Fruit fly (Drosophila melanogaster): Measurements from ENCODE around the gene CG7044.

Gene CG7044

dm6 chr3R:21101453-21102214 lies at the start of gene CG7044, which contains the start of gene Tbc1d22 (continued):
- TF ChIP-seq CG4617 (GFP tag; optimal IDR thresholded peaks at IDR 0.05; ENCODE audit: borderline replicate concordance) (peak; percentile 19), Oli (tag; optimal IDR thresholded peaks at IDR 0.05) (peak; percentile 51), pum (GFP tag; optimal IDR thresholded peaks at IDR 0.05) (peak; percentile 49), ewg (GFP tag; optimal IDR thresholded peaks at IDR 0.05) (peak; percentile 15), knrl (GFP tag; IDR thresholded peaks at IDR 0.05; ENCODE audit: partially characterized antibody) (peak; percentile 53; the same call in 2 of the 3 replicates), Hr3 (GFP tag; optimal IDR thresholded peaks at IDR 0.05) (peak; percentile 69), CG12391 (tag; optimal IDR thresholded peaks at IDR 0.05) (peak; percentile 69), CG17829 (tag; optimal IDR thresholded peaks at IDR 0.05) (peak; percentile 42), trem (tag; optimal IDR thresholded peaks at IDR 0.05) (peak; percentile 12), CG16863 (GFP tag; optimal IDR thresholded peaks at IDR 0.05) (no peak), CG16815 (GFP tag; optimal IDR thresholded peaks at IDR 0.05) (peak; percentile 70), tgo (GFP tag; IDR thresholded peaks at IDR 0.05) (peak; percentile 28; the same call in 2 of the 3 replicates), Dref (GFP tag; IDR thresholded peaks at IDR 0.05) (no peak; the same call in 1 of the 2 replicates), Dll (GFP tag; IDR thresholded peaks at IDR 0.05; ENCODE audit: partially characterized antibody) (peak; percentile 50; the same call in 1 of the 4 replicates), CG4730 (GFP tag; IDR thresholded peaks at IDR 0.05) (no peak), gro (GFP tag; optimal IDR thresholded peaks at IDR 0.05) (no peak), Doc2 (GFP tag; IDR thresholded peaks at IDR 0.05) (no peak), Meics (GFP tag; optimal IDR thresholded peaks at IDR 0.05) (peak; percentile 45), Blimp-1 (GFP tag; optimal IDR thresholded peaks at IDR 0.05) (peak; percentile 18), CG7928 (GFP tag; optimal IDR thresholded peaks at IDR 0.05) (no peak), E2f2 (GFP tag; IDR thresholded peaks at IDR 0.05) (peak; percentile 27; the same call in 1 of the 2 replicates), phol (tag; optimal IDR thresholded peaks at IDR 0.05) (peak; percentile 57), CG10267 (tag; optimal IDR thresholded peaks at IDR 0.05) (peak; percentile 22), tll (GFP tag; optimal IDR thresholded peaks at IDR 0.05) (peak in 1 of 2 experiments; percentile 79), CG4424 (GFP tag; optimal IDR thresholded peaks at IDR 0.05) (peak; percentile 59), Hr51 (GFP tag; optimal IDR thresholded peaks at IDR 0.05) (peak in 1 of 2 experiments; percentile 16), chinmo (GFP tag; IDR thresholded peaks at IDR 0.05; ENCODE audit: partially characterized antibody) (0 out of 4 replicates have a peak, but pooled peaks have one; percentile 35), CG2120 (GFP tag; optimal IDR thresholded peaks at IDR 0.05) (peak; percentile 75), tin (GFP tag; optimal IDR thresholded peaks at IDR 0.05) (peak; percentile 51), shn (GFP tag; optimal IDR thresholded peaks at IDR 0.05) (peak; percentile 55), bcd (GFP tag; optimal IDR thresholded peaks at IDR 0.05) (peak; percentile 51), CG16813 (GFP tag; IDR thresholded peaks at IDR 0.05; ENCODE audit: partially characterized antibody) (peak; percentile 40; the same call in 2 of the 3 replicates), ssp (GFP tag; IDR thresholded peaks at IDR 0.05) (0 out of 2 replicates have a peak, but pooled peaks have one; percentile 16), CG7987 (GFP tag; optimal IDR thresholded peaks at IDR 0.05) (no peak), Drgx (GFP tag; IDR thresholded peaks at IDR 0.05) (no peak), Abd-B (GFP tag; optimal IDR thresholded peaks at IDR 0.05) (peak; percentile 71), ind (GFP tag; optimal IDR thresholded peaks at IDR 0.05) (peak; percentile 48), CG11398 (GFP tag; optimal IDR thresholded peaks at IDR 0.05) (no peak), CG32532 (GFP tag; IDR thresholded peaks at IDR 0.05) (peak; percentile 38), sc (optimal IDR thresholded peaks at IDR 0.05) (no peak), sc (GFP tag; optimal IDR thresholded peaks at IDR 0.05) (no peak), CG7357 (GFP tag; IDR thresholded peaks at IDR 0.05) (0 out of 3 replicates have a peak, but pooled peaks have one; percentile 16), Opbp (GFP tag; IDR thresholded peaks at IDR 0.05; ENCODE audit: partially characterized antibody) (peak; percentile 9; the same call in 1 of the 3 replicates), Dbx (GFP tag; IDR thresholded peaks at IDR 0.05) (peak; percentile 63; the same call in 1 of the 3 replicates), CG12942 (GFP tag; optimal IDR thresholded peaks at IDR 0.05) (peak; percentile 56), slbo (GFP tag; IDR thresholded peaks at IDR 0.05) (peak; percentile 68), CG2712 (tag; optimal IDR thresholded peaks at IDR 0.05) (peak; percentile 72), row (GFP tag; IDR thresholded peaks at IDR 0.05) (peak; percentile 91)
